Fruit fly (Drosophila melanogaster) whole organism, embryonic: Measurements from ENCODE around the gene Miga.

ENCODE experiments used
- Antp ChIP-seq: fragments of 200-800 bp; sonication (Bioruptor generic); optimal IDR thresholded peaks from 3 replicates; lab custom pipeline; 2016; ENCODE audit warnings: missing biosample characterization, missing genetic modification characterization
- CG11093 ChIP-seq: fragments of 200-800 bp; sonication (Bioruptor generic); IDR thresholded peaks from 3 replicates; pipeline ENCODE4 v1.3.6; 2022; ENCODE audit warnings: missing biosample characterization, missing genetic modification characterization
- CG11696 ChIP-seq: fragments of 200-800 bp; sonication (Bioruptor generic); IDR thresholded peaks from 2 replicates; pipeline ENCODE4 v1.3.6; 2022; ENCODE audit warnings: missing biosample characterization, missing genetic modification characterization
- CG13296 ChIP-seq: fragments of 200-800 bp; sonication (Bioruptor generic); optimal IDR thresholded peaks from 3 replicates; lab custom pipeline; 2018; ENCODE audit warnings: missing biosample characterization, mild to moderate bottlenecking, missing genetic modification characterization
- CG14710 ChIP-seq: fragments of 200-800 bp; sonication (Bioruptor generic); optimal IDR thresholded peaks from 3 replicates; lab custom pipeline; 2019; ENCODE audit warnings: missing biosample characterization, mild to moderate bottlenecking, missing genetic modification characterization, moderate library complexity
- CG17186 ChIP-seq: fragments of 200-800 bp; sonication (Bioruptor generic); optimal IDR thresholded peaks from 3 replicates; lab custom pipeline; 2017; ENCODE audit warnings: missing biosample characterization, missing genetic modification reagents, missing genetic modification characterization
- CG17802 ChIP-seq: fragments of 200-800 bp; sonication (Bioruptor generic); optimal IDR thresholded peaks from 2 replicates; lab custom pipeline; 2018; ENCODE audit warnings: missing biosample characterization, mild to moderate bottlenecking, missing genetic modification characterization, moderate library complexity
- CG18619 ChIP-seq: fragments of 200-800 bp; sonication (Bioruptor generic); optimal IDR thresholded peaks from 3 replicates; lab custom pipeline; 2017; ENCODE audit warnings: missing biosample characterization, mild to moderate bottlenecking, missing genetic modification characterization
- CG2889 ChIP-seq: fragments of 200-800 bp; sonication (Bioruptor generic); IDR thresholded peaks from 3 replicates; pipeline ENCODE4 v1.3.6; 2022; ENCODE audit warnings: missing biosample characterization, missing genetic modification characterization
- CG3995 ChIP-seq: fragments of 200-800 bp; sonication (Bioruptor generic); optimal IDR thresholded peaks from 3 replicates; lab custom pipeline; 2016; ENCODE audit warnings: missing biosample characterization, missing genetic modification characterization
- CG4707 ChIP-seq: fragments of 200-800 bp; sonication (Bioruptor generic); optimal IDR thresholded peaks from 2 replicates; lab custom pipeline; 2018; ENCODE audit warnings: missing biosample characterization, mild to moderate bottlenecking, missing genetic modification characterization, moderate library complexity
- CG6813 ChIP-seq: fragments of 200-800 bp; sonication (Bioruptor generic); optimal IDR thresholded peaks from 2 replicates; lab custom pipeline; 2017; ENCODE audit warnings: missing biosample characterization, missing genetic modification characterization, mild to moderate bottlenecking, moderate library complexity, missing genetic modification reagents
- CG7372 ChIP-seq: fragments of 200-800 bp; sonication (Bioruptor generic); IDR thresholded peaks from 2 replicates; pipeline ENCODE4 v1.3.6; 2022; ENCODE audit warnings: missing biosample characterization, missing genetic modification characterization
- CG8924 ChIP-seq: fragments of 200-800 bp; optimal IDR thresholded peaks from 3 replicates; lab custom pipeline; 2019; ENCODE audit warnings: missing biosample characterization, mild to moderate bottlenecking, missing genetic modification characterization, moderate library complexity
- CG8944 ChIP-seq: fragments of 200-800 bp; sonication (Bioruptor generic); optimal IDR thresholded peaks from 3 replicates; lab custom pipeline; 2016; ENCODE audit warnings: missing biosample characterization, missing genetic modification characterization
- CG9876 ChIP-seq: fragments of 200-800 bp; sonication (Bioruptor generic); optimal IDR thresholded peaks from 2 replicates; lab custom pipeline; 2016; ENCODE audit warnings: missing biosample characterization, missing genetic modification characterization
- D ChIP-seq, 2 experiments: fragments of 200-800 bp in 1 of 2; fragments of >200 bp in 1 of 2; sonication (Bioruptor generic) in 1 of 2; optimal IDR thresholded peaks; 2 replicates in 1 of 2; 3 replicates in 1 of 2; lab custom pipeline; 2017; ENCODE audit warnings: mild to moderate bottlenecking in 1 of 2, missing biosample characterization in 1 of 2, missing genetic modification characterization in 1 of 2, missing genetic modification reagents in 1 of 2
- D19B ChIP-seq: fragments of 200-800 bp; sonication (Bioruptor generic); optimal IDR thresholded peaks from 2 replicates; lab custom pipeline; 2017; ENCODE audit warnings: missing biosample characterization, mild to moderate bottlenecking, missing genetic modification characterization
- Dref ChIP-seq: fragments of 200-800 bp; sonication (Bioruptor generic); IDR thresholded peaks from 2 replicates; pipeline ENCODE4 v1.3.6; 2022; ENCODE audit warnings: missing biosample characterization, missing genetic modification characterization
- Fer1 ChIP-seq: fragments of 200-800 bp; sonication (Bioruptor generic); optimal IDR thresholded peaks from 2 replicates; lab custom pipeline; 2017; ENCODE audit warnings: missing biosample characterization, mild to moderate bottlenecking, missing genetic modification characterization
- Gsc ChIP-seq: fragments of 200-800 bp; sonication (Bioruptor generic); IDR thresholded peaks from 2 replicates; pipeline ENCODE4 v1.3.6; 2022; ENCODE audit warnings: missing biosample characterization, missing genetic modification characterization
- MBD-R2 ChIP-seq: fragments of 200-800 bp; sonication (Bioruptor generic); IDR thresholded peaks from 2 replicates; pipeline ENCODE4 v1.3.6; 2022; ENCODE audit warnings: missing biosample characterization, missing genetic modification characterization
- Neu2 ChIP-seq: fragments of 200-800 bp; sonication (Bioruptor generic); optimal IDR thresholded peaks from 3 replicates; lab custom pipeline; 2016; ENCODE audit warnings: missing biosample characterization, missing genetic modification characterization, borderline replicate concordance
- Poxn ChIP-seq: fragments of 200-800 bp; sonication (Bioruptor generic); IDR thresholded peaks from 2 replicates; pipeline ENCODE4 v1.3.6; 2022; ENCODE audit warnings: missing biosample characterization, missing genetic modification characterization
- Rfx ChIP-seq: fragments of 200-800 bp; sonication (Bioruptor generic); IDR thresholded peaks from 2 replicates; pipeline ENCODE4 v1.3.6; 2022; ENCODE audit warnings: missing biosample characterization, missing genetic modification characterization
- ab ChIP-seq: fragments of 200-800 bp; sonication (Bioruptor generic); optimal IDR thresholded peaks from 2 replicates; lab custom pipeline; 2016; ENCODE audit warnings: missing biosample characterization, missing genetic modification characterization
- bab2 ChIP-seq: fragments of 200-800 bp; sonication (Bioruptor generic); optimal IDR thresholded peaks from 2 replicates; lab custom pipeline; 2016; ENCODE audit warnings: missing biosample characterization, missing genetic modification characterization
- btn ChIP-seq: fragments of 200-800 bp; sonication (Bioruptor generic); optimal IDR thresholded peaks from 2 replicates; lab custom pipeline; 2016; ENCODE audit warnings: missing biosample characterization, missing genetic modification characterization
- cwo ChIP-seq: fragments of 200-800 bp; sonication (Bioruptor generic); optimal IDR thresholded peaks from 3 replicates; lab custom pipeline; 2017; ENCODE audit warnings: missing biosample characterization, missing genetic modification characterization, mild to moderate bottlenecking, moderate library complexity, missing genetic modification reagents
- dati ChIP-seq: fragments of 200-800 bp; sonication (Bioruptor generic); IDR thresholded peaks from 2 replicates; pipeline ENCODE4 v1.3.6; 2022; ENCODE audit warnings: missing biosample characterization, missing genetic modification characterization
- emc ChIP-seq: fragments of 200-800 bp; sonication (Bioruptor generic); optimal IDR thresholded peaks from 2 replicates; lab custom pipeline; 2016; ENCODE audit warnings: missing biosample characterization, missing genetic modification characterization
- exex ChIP-seq: fragments of 200-800 bp; sonication (Bioruptor generic); optimal IDR thresholded peaks from 4 replicates; lab custom pipeline; 2018; ENCODE audit warnings: missing biosample characterization, mild to moderate bottlenecking, missing genetic modification characterization, moderate library complexity
- fd96Cb ChIP-seq: fragments of 200-800 bp; sonication (Bioruptor generic); optimal IDR thresholded peaks from 2 replicates; lab custom pipeline; 2018; ENCODE audit warnings: missing biosample characterization, mild to moderate bottlenecking, missing genetic modification characterization, moderate library complexity
- gem ChIP-seq: fragments of 200-800 bp; sonication (Bioruptor generic); optimal IDR thresholded peaks from 2 replicates; lab custom pipeline; 2019; ENCODE audit warnings: missing biosample characterization, mild to moderate bottlenecking, missing genetic modification characterization, moderate library complexity
- ham ChIP-seq: fragments of 200-800 bp; sonication (Bioruptor generic); IDR thresholded peaks from 2 replicates; pipeline ENCODE4 v1.3.6; 2022; ENCODE audit warnings: missing biosample characterization, missing genetic modification characterization
- hth ChIP-seq: fragments of >200 bp; optimal IDR thresholded peaks from 2 replicates; lab custom pipeline; 2017; ENCODE audit warnings: inconsistent platforms
- kah ChIP-seq: fragments of 200-800 bp; sonication (Bioruptor generic); optimal IDR thresholded peaks from 2 replicates; lab custom pipeline; 2018; ENCODE audit warnings: missing biosample characterization, mild to moderate bottlenecking, missing genetic modification characterization
- lmd ChIP-seq: fragments of 200-800 bp; sonication (Bioruptor generic); IDR thresholded peaks from 2 replicates; pipeline ENCODE4 v1.3.6; 2022; ENCODE audit warnings: missing biosample characterization, missing genetic modification characterization
- pb ChIP-seq: fragments of 200-800 bp; sonication (Bioruptor generic); optimal IDR thresholded peaks from 3 replicates; lab custom pipeline; 2016; ENCODE audit warnings: missing biosample characterization, missing genetic modification characterization
- prd ChIP-seq, 3 experiments: fragments of >200 bp in 2 of 3; fragments of 200-800 bp in 1 of 3; sonication (Bioruptor generic) in 1 of 3; optimal IDR thresholded peaks in 2 of 3; IDR thresholded peaks in 1 of 3; 2 replicates in 2 of 3; 3 replicates in 1 of 3; pipeline versions ENCODE4 v1.3.6 to Lab custom; 2017 to 2022; ENCODE audit warnings: missing biosample characterization in 1 of 3, missing genetic modification characterization in 1 of 3
- scrt ChIP-seq: fragments of 200-800 bp; sonication (Bioruptor generic); optimal IDR thresholded peaks from 2 replicates; lab custom pipeline; 2018; ENCODE audit warnings: missing biosample characterization, mild to moderate bottlenecking, missing genetic modification characterization, moderate library complexity
- sens-2 ChIP-seq: fragments of 200-800 bp; sonication (Bioruptor generic); IDR thresholded peaks from 2 replicates; pipeline ENCODE4 v1.3.6; 2022; ENCODE audit warnings: missing biosample characterization, missing genetic modification characterization
- sna ChIP-seq: fragments of 200-800 bp; sonication (Bioruptor generic); IDR thresholded peaks from 2 replicates; pipeline ENCODE4 v1.3.6; 2022; ENCODE audit warnings: missing biosample characterization, missing genetic modification characterization; ENCODE audit not compliant: partially characterized antibody
- trem ChIP-seq: fragments of 200-800 bp; optimal IDR thresholded peaks from 3 replicates; lab custom pipeline; 2019; ENCODE audit warnings: missing biosample characterization, mild to moderate bottlenecking, missing genetic modification characterization, moderate library complexity
- trh ChIP-seq: fragments of 200-800 bp; sonication (Bioruptor generic); optimal IDR thresholded peaks from 2 replicates; lab custom pipeline; 2016; ENCODE audit warnings: missing biosample characterization, missing genetic modification characterization
- tup ChIP-seq: fragments of 200-800 bp; sonication (Bioruptor generic); optimal IDR thresholded peaks from 2 replicates; lab custom pipeline; 2016; ENCODE audit warnings: missing biosample characterization, mild to moderate bottlenecking, missing genetic modification characterization, moderate library complexity
- usp ChIP-seq: fragments of >200 bp; optimal IDR thresholded peaks from 2 replicates; lab custom pipeline; 2017; ENCODE audit warnings: missing biosample characterization, missing genetic modification characterization
- vnd ChIP-seq: fragments of 200-800 bp; sonication (Bioruptor generic); IDR thresholded peaks from 3 replicates; pipeline ENCODE4 v1.3.6; 2022; ENCODE audit warnings: missing biosample characterization, missing genetic modification characterization; ENCODE audit not compliant: partially characterized antibody
- z ChIP-seq: fragments of 200-800 bp; sonication (Bioruptor generic); IDR thresholded peaks from 3 replicates; pipeline ENCODE4 v1.3.6; 2022; ENCODE audit warnings: missing biosample characterization, missing genetic modification characterization

Miga gene

DNA sequence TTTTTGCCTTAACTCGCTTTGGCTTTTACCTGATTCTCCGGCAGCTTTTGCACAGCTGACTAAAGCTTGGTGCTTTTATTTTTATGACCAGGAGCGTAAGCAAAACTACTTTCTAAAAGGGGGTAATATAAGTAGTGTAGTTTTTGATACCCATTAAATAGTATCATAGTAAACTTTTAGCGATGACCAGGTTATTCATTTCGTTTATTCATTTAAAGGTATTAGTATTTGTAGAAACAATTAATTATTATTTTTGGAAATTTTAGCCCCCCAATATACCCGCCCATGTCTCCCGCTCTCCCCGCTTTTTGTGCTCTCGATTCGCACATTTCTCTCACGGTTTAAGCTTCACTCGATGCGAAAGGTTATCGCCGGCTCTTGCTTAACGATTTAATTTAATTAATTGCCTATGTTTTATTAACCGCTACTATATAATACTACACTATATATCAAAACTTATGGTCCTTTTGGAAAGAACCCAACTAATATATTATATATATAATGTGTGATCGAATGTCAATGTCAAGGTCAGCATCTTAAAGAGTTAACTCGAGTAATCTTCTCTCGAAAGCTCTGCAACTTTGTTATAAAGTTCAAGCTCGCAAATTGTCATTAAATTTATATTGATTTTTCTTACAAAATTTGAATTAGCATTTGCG is 26.9 kb upstream of the Miga start, which contains the start of gene Sptr (continued):
- TF ChIP-seq scrt = peak; percentile 89
- 0 out of 2 replicates have a peak, but pooled peaks have one; percentile 6 for TF ChIP-seq dati
- no peak for TF ChIP-seq Gsc (GFP tag; lab: Robert Waterston, UW)
- TF ChIP-seq sens-2 = 0 out of 2 replicates have a peak, but pooled peaks have one; percentile 15
- TF ChIP-seq CG2889 (GFP tag; lab: Robert Waterston, UW) = peak; percentile 75
- TF ChIP-seq kah = peak; percentile 73
- TF ChIP-seq exex (tag; lab: Kevin White, UChicago) = peak; percentile 69
- no peak for TF ChIP-seq CG9876
- TF ChIP-seq CG6813 (GFP tag; lab: Kevin White, UChicago) = peak; percentile 91
- no peak for TF ChIP-seq Neu2
- peak; percentile 90 for TF ChIP-seq CG8924 (tag; lab: Kevin White, UChicago)
- peak; percentile 92 for TF ChIP-seq lmd
- no peak for TF ChIP-seq hth
- TF ChIP-seq ham (GFP tag; lab: Robert Waterston, UW) = peak; percentile 60; the same call in 1 of the 2 replicates
- peak; percentile 76 for TF ChIP-seq CG11093 (GFP tag; lab: Robert Waterston, UW)
- TF ChIP-seq usp (GFP tag; lab: Kevin White, UChicago) = no peak
- peak; percentile 93 for TF ChIP-seq gem (tag; lab: Kevin White, UChicago)
- TF ChIP-seq CG17186 (GFP tag; lab: Kevin White, UChicago) = no peak
- TF ChIP-seq Fer1 = peak; percentile 95
- TF ChIP-seq emc (GFP tag; lab: Kevin White, UChicago) = peak; percentile 61
- peak; percentile 76 for TF ChIP-seq bab2 (GFP tag; lab: Kevin White, UChicago)
- peak; percentile 62 for TF ChIP-seq CG3995
- TF ChIP-seq Poxn (GFP tag; lab: Robert Waterston, UW) = peak; percentile 66; the same call in 1 of the 2 replicates
- TF ChIP-seq sna (GFP tag; lab: Robert Waterston, UW) = no peak
- peak; percentile 69 for TF ChIP-seq fd96Cb
- no peak for TF ChIP-seq prd (optimal IDR thresholded peaks at IDR 0.05; lab: Kevin White, UChicago)
- TF ChIP-seq prd (GFP tag; IDR thresholded peaks at IDR 0.05; lab: Robert Waterston, UW) = peak; percentile 85
- no peak for TF ChIP-seq ab
- TF ChIP-seq MBD-R2 (GFP tag; lab: Robert Waterston, UW) = peak; percentile 80
- TF ChIP-seq CG11696 = peak; percentile 72
- TF ChIP-seq D (optimal IDR thresholded peaks at IDR 0.05; lab: Kevin White, UChicago) = no peak
- peak; percentile 57 for TF ChIP-seq D (GFP tag; optimal IDR thresholded peaks at IDR 0.05; lab: Kevin White, UChicago)
- TF ChIP-seq CG7372 (GFP tag; lab: Robert Waterston, UW) = peak; percentile 84
- peak; percentile 42 for TF ChIP-seq trem
- TF ChIP-seq cwo (GFP tag; lab: Kevin White, UChicago) = peak; percentile 90
- TF ChIP-seq vnd (GFP tag; lab: Robert Waterston, UW) = no peak
- peak; percentile 25 for TF ChIP-seq pb (GFP tag; lab: Kevin White, UChicago)
- peak; percentile 81 for TF ChIP-seq CG18619 (GFP tag; lab: Kevin White, UChicago)
- peak; percentile 7 for TF ChIP-seq CG17802
- TF ChIP-seq trh = peak; percentile 55
- TF ChIP-seq Rfx = peak; percentile 96
- TF ChIP-seq tup (GFP tag; lab: Kevin White, UChicago) = peak; percentile 35
- TF ChIP-seq CG8944 = peak; percentile 45
- peak; percentile 64 for TF ChIP-seq Antp (GFP tag; lab: Kevin White, UChicago)
- TF ChIP-seq CG13296 (GFP tag; lab: Kevin White, UChicago) = peak; percentile 93
- peak; percentile 38 for TF ChIP-seq CG14710 (tag; lab: Kevin White, UChicago)
- TF ChIP-seq Dref (GFP tag; lab: Robert Waterston, UW) = no peak
- no peak for TF ChIP-seq z (GFP tag; lab: Robert Waterston, UW)
- no peak for TF ChIP-seq btn
- peak; percentile 86 for TF ChIP-seq D19B (GFP tag; lab: Kevin White, UChicago)
- peak; percentile 23 for TF ChIP-seq CG4707
